Fruit fly (Drosophila melanogaster) whole organism, prepupa: ENCODE results near the gene PolA2.

Experiments used
- CG11762 ChIP-seq: fragments of 200-800 bp; sonication (Bioruptor generic); optimal IDR thresholded peaks from 3 replicates; lab custom pipeline; 2016; ENCODE audit warnings: missing biosample characterization, missing genetic modification characterization; ENCODE audit not compliant: insufficient read depth
- CG8119 ChIP-seq: fragments of 200-800 bp; sonication (Bioruptor generic); IDR thresholded peaks from 3 replicates; pipeline ENCODE4 v1.3.6; 2022; ENCODE audit warnings: missing biosample characterization, missing genetic modification characterization
- CG8632 ChIP-seq: fragments of 200-800 bp; sonication (Bioruptor generic); optimal IDR thresholded peaks from 3 replicates; lab custom pipeline; 2016; ENCODE audit warnings: missing biosample characterization, missing genetic modification characterization
- OdsH ChIP-seq: fragments of 200-800 bp; sonication (Bioruptor generic); optimal IDR thresholded peaks from 3 replicates; lab custom pipeline; 2016; ENCODE audit warnings: missing biosample characterization, missing genetic modification characterization
- eg ChIP-seq: fragments of 200-800 bp; sonication (Bioruptor generic); IDR thresholded peaks from 3 replicates; pipeline ENCODE4 v1.3.6; 2022; ENCODE audit warnings: missing biosample characterization, missing genetic modification characterization
- fd59A ChIP-seq: fragments of 200-800 bp; sonication (Bioruptor generic); optimal IDR thresholded peaks from 2 replicates; lab custom pipeline; 2017; ENCODE audit warnings: missing biosample characterization, mild to moderate bottlenecking, missing genetic modification characterization, missing genetic modification reagents

DNA sequence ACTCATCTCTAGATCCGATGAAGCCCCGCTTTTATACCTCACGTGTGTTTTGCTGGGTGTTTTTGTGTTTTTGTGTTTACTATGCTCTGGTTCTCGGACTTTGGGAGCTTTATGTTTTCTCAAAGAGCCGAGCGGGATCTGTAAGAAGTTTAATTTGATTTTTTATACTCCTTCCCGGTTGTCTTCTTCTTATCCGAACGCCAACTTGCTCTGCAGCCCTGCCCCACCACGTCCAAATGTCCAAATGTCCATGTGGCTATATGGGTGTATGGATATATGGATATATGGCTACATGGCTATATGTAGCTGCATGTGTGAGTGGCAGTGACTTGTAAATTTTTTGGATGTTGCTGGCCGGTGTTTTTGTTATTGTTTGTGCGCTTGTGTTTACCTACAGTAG, 20.1 kb upstream of the PolA2 start:
- TF ChIP-seq OdsH (no peak), CG11762 (GFP tag; lab: Kevin White, UChicago) (no peak), eg (GFP tag; lab: Robert Waterston, UW) (no peak), CG8632 (GFP tag; lab: Kevin White, UChicago) (no peak), fd59A (no peak), CG8119 (GFP tag; lab: Robert Waterston, UW) (no peak)
